Worm (Caenorhabditis elegans): ENCODE data around the gene F57A8.6.

Gene F57A8.6

ce11 chrV:10080905-10081304 is 7.2 kb upstream of the F57A8.6 start:
- no peak for TF ChIP-seq ceh-16 (tag; optimal IDR thresholded peaks at IDR 0.05)
- no peak for TF ChIP-seq dmd-4 (tag; optimal IDR thresholded peaks at IDR 0.05)
- no peak for TF ChIP-seq ztf-11 (tag; optimal IDR thresholded peaks at IDR 0.05)
- TF ChIP-seq lin-11 (tag; optimal IDR thresholded peaks at IDR 0.05) = no peak
- TF ChIP-seq unc-62 (GFP tag; optimal IDR thresholded peaks at IDR 0.05) = no peak
- no peak for TF ChIP-seq nhr-10 (tag; optimal IDR thresholded peaks at IDR 0.05)
- TF ChIP-seq ama-1 (optimal IDR thresholded peaks at IDR 0.05) = no peak
- no peak for TF ChIP-seq nhr-12 (tag; optimal IDR thresholded peaks at IDR 0.05)
- no peak for TF ChIP-seq egl-27 (tag; optimal IDR thresholded peaks at IDR 0.05)
- TF ChIP-seq zag-1 (tag; optimal IDR thresholded peaks at IDR 0.05) = no peak
- TF ChIP-seq elt-3 (tag; optimal IDR thresholded peaks at IDR 0.05) = no peak
- TF ChIP-seq mab-5 (tag; optimal IDR thresholded peaks at IDR 0.05) = no peak
- TF ChIP-seq nhr-129 (tag; optimal IDR thresholded peaks at IDR 0.05) = no peak
- TF ChIP-seq mdl-1 (tag; optimal IDR thresholded peaks at IDR 0.05) = no peak
- no peak for TF ChIP-seq unc-39 (tag; optimal IDR thresholded peaks at IDR 0.05)
- no peak for TF ChIP-seq snpc-4 (tag; optimal IDR thresholded peaks at IDR 0.05)

- no peak for TF ChIP-seq ztf-4 (tag; optimal IDR thresholded peaks at IDR 0.05)
- TF ChIP-seq nhr-23 (tag; optimal IDR thresholded peaks at IDR 0.05) = no peak
- no peak for TF ChIP-seq dmd-4 (tag; optimal IDR thresholded peaks at IDR 0.05)
- no peak for TF ChIP-seq ama-1 (optimal IDR thresholded peaks at IDR 0.05)
- no peak for TF ChIP-seq nhr-77 (tag; optimal IDR thresholded peaks at IDR 0.05)
- TF ChIP-seq egl-27 (tag; optimal IDR thresholded peaks at IDR 0.05) = no peak
- no peak for TF ChIP-seq snpc-4 (tag; optimal IDR thresholded peaks at IDR 0.05)
- TF ChIP-seq gmeb-1 (tag; optimal IDR thresholded peaks at IDR 0.05) = no peak
- TF ChIP-seq nhr-129 (tag; optimal IDR thresholded peaks at IDR 0.05) = no peak
- TF ChIP-seq crh-2 (tag; optimal IDR thresholded peaks at IDR 0.05) = no peak
- no peak for TF ChIP-seq sma-9 (GFP tag; optimal IDR thresholded peaks at IDR 0.05)
- TF ChIP-seq sma-9 (tag; optimal IDR thresholded peaks at IDR 0.05) = no peak
- no peak for TF ChIP-seq mdl-1 (tag; optimal IDR thresholded peaks at IDR 0.05)
- TF ChIP-seq unc-55 (GFP tag; optimal IDR thresholded peaks at IDR 0.05) = no peak
- no peak for TF ChIP-seq F13H6.1 (tag; optimal IDR thresholded peaks at IDR 0.05)
- TF ChIP-seq ceh-16 (tag; optimal IDR thresholded peaks at IDR 0.05) = no peak
- no peak for TF ChIP-seq ceh-82 (tag; optimal IDR thresholded peaks at IDR 0.05)
- no peak for TF ChIP-seq sem-4 (tag; optimal IDR thresholded peaks at IDR 0.05)
- TF ChIP-seq mab-5 (tag; optimal IDR thresholded peaks at IDR 0.05) = no peak
Observed at ce11 chrV:10078244-10078643, 4.6 kb upstream of the F57A8.6 start, which contains the start of gene R04B5.1. Gene R04B5.1, minus strand, starts transcription at chrV:10078344.

ce11 chrV:10075441-10075840 is 1.7 kb upstream of the F57A8.6 start, which contains the start of gene F57A8.7:
Gene F57A8.7, plus strand, starts transcription at chrV:10075741.
- TF ChIP-seq nhr-6 (tag; optimal IDR thresholded peaks at IDR 0.05) (no peak), elt-1 (tag; optimal IDR thresholded peaks at IDR 0.05) (no peak), F13H6.1 (tag; optimal IDR thresholded peaks at IDR 0.05) (no peak), nhr-23 (tag; optimal IDR thresholded peaks at IDR 0.05) (no peak), peb-1 (tag; optimal IDR thresholded peaks at IDR 0.05) (no peak), lsy-2 (tag; optimal IDR thresholded peaks at IDR 0.05) (no peak), mab-5 (tag; optimal IDR thresholded peaks at IDR 0.05) (no peak), skn-1 (tag; optimal IDR thresholded peaks at IDR 0.05) (no peak), mdl-1 (tag; optimal IDR thresholded peaks at IDR 0.05) (no peak), lin-13 (GFP tag; optimal IDR thresholded peaks at IDR 0.05) (no peak), nhr-11 (tag; optimal IDR thresholded peaks at IDR 0.05) (no peak), egl-27 (tag; optimal IDR thresholded peaks at IDR 0.05) (no peak), elt-3 (tag; optimal IDR thresholded peaks at IDR 0.05) (no peak), sem-4 (tag; optimal IDR thresholded peaks at IDR 0.05) (no peak)

ce11 chrV:10072721-10073120 is 972 bp downstream of the F57A8.6 start:
- TF ChIP-seq elt-1 (tag; optimal IDR thresholded peaks at IDR 0.05) (no peak), nhr-21 (tag; optimal IDR thresholded peaks at IDR 0.05) (no peak), sma-9 (GFP tag; optimal IDR thresholded peaks at IDR 0.05) (no peak), sma-9 (tag; optimal IDR thresholded peaks at IDR 0.05) (no peak), ZK546.5 (tag; optimal IDR thresholded peaks at IDR 0.05) (no peak), nhr-25 (tag; optimal IDR thresholded peaks at IDR 0.05) (no peak), mbf-1 (tag; optimal IDR thresholded peaks at IDR 0.05) (no peak), elt-3 (tag; optimal IDR thresholded peaks at IDR 0.05) (no peak), ztf-4 (tag; optimal IDR thresholded peaks at IDR 0.05) (no peak), R02D3.7 (tag; optimal IDR thresholded peaks at IDR 0.05) (no peak), lin-13 (GFP tag; optimal IDR thresholded peaks at IDR 0.05) (no peak), nhr-10 (tag; optimal IDR thresholded peaks at IDR 0.05) (no peak), nhr-129 (tag; optimal IDR thresholded peaks at IDR 0.05) (no peak), skn-1 (tag; optimal IDR thresholded peaks at IDR 0.05) (no peak), lsy-2 (tag; optimal IDR thresholded peaks at IDR 0.05) (no peak), nhr-23 (tag; optimal IDR thresholded peaks at IDR 0.05) (no peak), lin-39 (tag; optimal IDR thresholded peaks at IDR 0.05) (no peak)
